Worm (Caenorhabditis elegans) whole organism, young adult: ENCODE measurements around the gene tsp-4.

Experiments
- D2030.7 ChIP-seq: fragments of 200-800 bp; sonication (Bioruptor generic); IDR thresholded peaks from 2 replicates; pipeline ENCODE4 v1.3.6; 2022; ENCODE audit warnings: missing genetic modification reagents, missing genetic modification characterization, missing compliant biosample characterization
- F23B12.7 ChIP-seq: sonication (generic microtip); optimal IDR thresholded peaks from 2 replicates; lab custom pipeline; 2017; ENCODE audit warnings: missing genetic modification characterization, mild to moderate bottlenecking, missing compliant biosample characterization, antibody characterized with exemption, moderate library complexity; ENCODE audit not compliant: insufficient read depth
- F33H1.4 ChIP-seq: fragments of 200-800 bp; sonication (Bioruptor generic); IDR thresholded peaks from 2 replicates; pipeline ENCODE4 v1.3.6; 2022; ENCODE audit warnings: missing genetic modification reagents, missing genetic modification characterization, missing compliant biosample characterization
- F55B11.4 ChIP-seq: sonication (generic microtip); optimal IDR thresholded peaks from 2 replicates; lab custom pipeline; 2016; ENCODE audit warnings: missing compliant biosample characterization, missing genetic modification characterization, borderline replicate concordance; ENCODE audit not compliant: insufficient read depth
- Y53G8AR.9 ChIP-seq: fragments of 200-800 bp; sonication (Bioruptor generic); conservative IDR thresholded peaks from 2 replicates; pipeline ENCODE4 v1.3.6; 2022; ENCODE audit warnings: missing genetic modification reagents, missing genetic modification characterization, missing compliant biosample characterization
- Y56A3A.18 ChIP-seq: fragments of 200-800 bp; sonication (Bioruptor generic); IDR thresholded peaks from 2 replicates; pipeline ENCODE4 v1.3.6; 2022; ENCODE audit warnings: missing genetic modification reagents, missing genetic modification characterization, missing compliant biosample characterization
- ZK185.1 ChIP-seq: sonication (generic microtip); optimal IDR thresholded peaks from 2 replicates; lab custom pipeline; 2016; ENCODE audit warnings: mild to moderate bottlenecking, missing genetic modification characterization, missing compliant biosample characterization; ENCODE audit not compliant: poor library complexity, severe bottlenecking
- dpff-1 ChIP-seq: sonication (generic microtip); optimal IDR thresholded peaks from 2 replicates; lab custom pipeline; 2017; ENCODE audit warnings: mild to moderate bottlenecking, missing genetic modification characterization, missing compliant biosample characterization
- dpl-1 ChIP-seq: fragments of 150-350 bp; optimal IDR thresholded peaks from 2 replicates; lab custom pipeline; 2014; ENCODE audit warnings: missing biosample characterization, missing genetic modification reagents, missing genetic modification characterization
- efl-1 ChIP-seq: fragments of 150-350 bp; optimal IDR thresholded peaks from 2 replicates; lab custom pipeline; 2014; ENCODE audit warnings: missing biosample characterization, missing genetic modification reagents, missing genetic modification characterization
- him-1 ChIP-seq: sonication (generic microtip); optimal IDR thresholded peaks from 2 replicates; lab custom pipeline; 2016; ENCODE audit warnings: missing genotype, missing genetic modification reagents, missing genetic modification characterization, missing compliant biosample characterization
- hlh-26 ChIP-seq: fragments of 200-800 bp; sonication (Bioruptor generic); conservative IDR thresholded peaks from 2 replicates; pipeline ENCODE4 v1.3.6; 2022; ENCODE audit warnings: missing genetic modification reagents, missing genetic modification characterization, missing compliant biosample characterization
- hmg-1.2 ChIP-seq: fragments of 200-800 bp; sonication (Bioruptor generic); IDR thresholded peaks from 2 replicates; pipeline ENCODE4 v1.3.6; 2022; ENCODE audit warnings: missing genetic modification reagents, missing genetic modification characterization, missing compliant biosample characterization
- hrde-1 ChIP-seq: sonication (generic microtip); optimal IDR thresholded peaks from 2 replicates; lab custom pipeline; 2016; ENCODE audit warnings: missing genetic modification characterization, mild to moderate bottlenecking, missing compliant biosample characterization, moderate library complexity, missing genotype, missing genetic modification reagents, borderline replicate concordance
- hsf-1 ChIP-seq: fragments of 200-800 bp; sonication (Bioruptor generic); IDR thresholded peaks from 2 replicates; pipeline ENCODE4 v1.3.6; 2022; ENCODE audit warnings: missing genetic modification reagents, missing genetic modification characterization, missing compliant biosample characterization
- let-526 ChIP-seq: fragments of 200-800 bp; sonication (Bioruptor generic); IDR thresholded peaks from 2 replicates; pipeline ENCODE4 v1.3.6; 2022; ENCODE audit warnings: missing genetic modification reagents, missing genetic modification characterization, missing compliant biosample characterization
- lin-35 ChIP-seq, 3 experiments: fragments of 150-350 bp in 2 of 3; sonication (generic microtip) in 1 of 3; optimal IDR thresholded peaks; 2 replicates each; lab custom pipeline; 2014 to 2018; ENCODE audit warnings: missing biosample characterization in 3 of 3, missing genetic modification characterization in 3 of 3, missing genetic modification reagents in 3 of 3
- lin-40 ChIP-seq: sonication (generic microtip); optimal IDR thresholded peaks from 2 replicates; lab custom pipeline; 2016; ENCODE audit warnings: missing genetic modification characterization, mild to moderate bottlenecking, missing compliant biosample characterization, missing genotype, missing genetic modification reagents
- lin-54 ChIP-seq: fragments of 200-800 bp; sonication (Bioruptor generic); optimal IDR thresholded peaks from 2 replicates; lab custom pipeline; 2018; ENCODE audit warnings: mild to moderate bottlenecking, missing genetic modification characterization, missing compliant biosample characterization
- lsl-1 ChIP-seq: fragments of 200-800 bp; sonication (Bioruptor generic); optimal IDR thresholded peaks from 2 replicates; lab custom pipeline; 2018; ENCODE audit warnings: mild to moderate bottlenecking, missing genetic modification characterization, moderate library complexity, missing compliant biosample characterization
- madf-3 ChIP-seq: fragments of 200-800 bp; sonication (Bioruptor generic); IDR thresholded peaks from 2 replicates; pipeline ENCODE4 v1.3.6; 2022; ENCODE audit warnings: missing genetic modification reagents, missing genetic modification characterization, missing compliant biosample characterization
- madf-6 ChIP-seq: fragments of 200-800 bp; sonication (Bioruptor generic); IDR thresholded peaks from 2 replicates; pipeline ENCODE4 v1.3.6; 2022; ENCODE audit warnings: missing genetic modification reagents, missing genetic modification characterization, missing compliant biosample characterization
- madf-8 ChIP-seq: fragments of 200-800 bp; sonication (Bioruptor generic); conservative IDR thresholded peaks from 2 replicates; pipeline ENCODE4 v1.3.6; 2022; ENCODE audit warnings: missing genetic modification reagents, missing genetic modification characterization, missing compliant biosample characterization
- nfyb-1 ChIP-seq: fragments of 200-800 bp; sonication (Bioruptor generic); IDR thresholded peaks from 2 replicates; pipeline ENCODE4 v1.3.6; 2022; ENCODE audit warnings: missing genetic modification reagents, missing genetic modification characterization, missing compliant biosample characterization
- nhr-120 ChIP-seq: fragments of 200-800 bp; sonication (Bioruptor generic); IDR thresholded peaks from 2 replicates; pipeline ENCODE4 v1.3.6; 2022; ENCODE audit warnings: missing genetic modification characterization, missing compliant biosample characterization
- snpc-1.3 ChIP-seq: sonication (generic microtip); optimal IDR thresholded peaks from 2 replicates; lab custom pipeline; 2017; ENCODE audit warnings: missing genetic modification characterization, mild to moderate bottlenecking, missing compliant biosample characterization, antibody characterized with exemption, moderate library complexity, missing genotype, missing genetic modification reagents; ENCODE audit not compliant: insufficient read depth
- snpc-4 ChIP-seq, 5 experiments: fragments of 150-350 bp in 1 of 5; sonication (generic microtip) in 4 of 5; optimal IDR thresholded peaks; 2 replicates each; lab custom pipeline; 2014 to 2018; ENCODE audit warnings: missing genetic modification characterization in 5 of 5, missing biosample characterization in 3 of 5, antibody characterized with exemption in 2 of 5, mild to moderate bottlenecking in 2 of 5, missing compliant biosample characterization in 2 of 5, missing genotype in 2 of 5, moderate library complexity in 2 of 5, missing genetic modification reagents in 1 of 5
- unc-62 ChIP-seq: fragments of 150-350 bp; optimal IDR thresholded peaks from 2 replicates; lab custom pipeline; 2014; ENCODE audit warnings: missing biosample characterization, missing genetic modification reagents, missing genetic modification characterization

Gene tsp-4

ce11 chrIV:12565933-12566540 is 46.0 kb upstream of the tsp-4 start, which contains the start of gene eak-7:
eak-7 (minus strand) TSS chrIV:12565983.
- TF ChIP-seq hlh-26 (no peak), let-526 (GFP tag; lab: Robert Waterston, UW) (no peak), hsf-1 (GFP tag; lab: Robert Waterston, UW) (0 out of 2 replicates have a peak, but pooled peaks have one; percentile 28), hrde-1 (tag; lab: Kevin White, UChicago) (no peak)
- TF ChIP-seq, all 124 proteins: peak for 1

ce11 chrIV:12560568-12560967 is 40.5 kb upstream of the tsp-4 start, which contains the start of gene snb-7:
snb-7 (plus strand) TSS chrIV:12560868.
- TF ChIP-seq Y56A3A.18 (0 out of 2 replicates have a peak, but pooled peaks have one; percentile 26), unc-62 (no peak), madf-3 (0 out of 2 replicates have a peak, but pooled peaks have one; percentile 61)

ce11 chrIV:12558925-12559450 is 38.9 kb upstream of the tsp-4 start, which contains the start of the genes ZK795.2 and ZK795.3:
ZK795.2 (minus strand) TSS chrIV:12558975.
ZK795.3 (plus strand) TSS chrIV:12559365.
- peak; percentile 2 for TF ChIP-seq him-1
- TF ChIP-seq lin-40, result peak; percentile 31
- peak; percentile 24; the same call in 1 of the 2 replicates for TF ChIP-seq hmg-1.2 (GFP tag; lab: Robert Waterston, UW)
- TF ChIP-seq ZK185.1 (tag; lab: Kevin White, UChicago), result peak; percentile 23
- peak; percentile 51 for TF ChIP-seq F33H1.4 (GFP tag; lab: Robert Waterston, UW)
- TF ChIP-seq F23B12.7 (tag; lab: Kevin White, UChicago), result peak; percentile 35
- TF ChIP-seq efl-1 (GFP tag; lab: Kevin White, UChicago), result peak; percentile 87
- no peak for TF ChIP-seq Y53G8AR.9 (GFP tag; lab: Robert Waterston, UW)
- peak; percentile 31; the same call in 1 of the 2 replicates for TF ChIP-seq D2030.7
- no peak for TF ChIP-seq dpff-1 (tag; lab: Kevin White, UChicago)
- peak; percentile 35; the same call in 1 of the 2 replicates for TF ChIP-seq madf-6 (GFP tag; lab: Robert Waterston, UW)
- TF ChIP-seq lsl-1 (GFP tag; lab: Kevin White, UChicago), result peak; percentile 21
- TF ChIP-seq lin-54 (GFP tag; lab: Kevin White, UChicago), result peak; percentile 97
- TF ChIP-seq dpl-1 (GFP tag; lab: Kevin White, UChicago), result peak; percentile 86
- TF ChIP-seq lin-35 (GFP tag; optimal IDR thresholded peaks at IDR 0.05; lab: Kevin White, UChicago), result peak; percentile 71 to 95 (median 76)
- no peak for TF ChIP-seq F55B11.4 (tag; lab: Kevin White, UChicago)
- TF ChIP-seq, all 124 proteins: peak for 13

- TF ChIP-seq snpc-4 (GFP tag; optimal IDR thresholded peaks at IDR 0.05; lab: Kevin White, UChicago) (no peak), snpc-4 (tag; optimal IDR thresholded peaks at IDR 0.05; lab: Kevin White, UChicago) (no peak), madf-8 (GFP tag; lab: Robert Waterston, UW) (no peak), nfyb-1 (GFP tag; lab: Robert Waterston, UW) (no peak), dpff-1 (tag; lab: Kevin White, UChicago) (no peak)
These were observed 31.9 kb upstream of the tsp-4 start for ce11 chrIV:12551944-12552343.

- TF ChIP-seq snpc-1.3 (tag; lab: Kevin White, UChicago) (no peak), nhr-120 (GFP tag; lab: Robert Waterston, UW) (no peak)
- TF ChIP-seq, all 124 proteins: peak for 0
These were observed 29.0 kb upstream of the tsp-4 start for ce11 chrIV:12549014-12549413.
